In genomic region chrV:1370914-1371313, ce11 we compare ENCODE assay signal across 2 worm cellular contexts.
TF ChIP-seq lines count a peak whose summit lies in the region.

Gene snt-3, minus strand, starts transcription at chrV:1371014.

TF ChIP-seq in whole organism, L4 larva, 104 proteins besides CTCF, POLR2A, EP300 and RAD21:
- TF ChIP-seq aha-1 (tag; lab: Kevin White, UChicago) (peak; percentile 27), lin-1 (GFP tag; IDR thresholded peaks at IDR 0.05; lab: Robert Waterston, UW) (no peak), skn-1 (tag; optimal IDR thresholded peaks at IDR 0.05; lab: Kevin White, UChicago) (no peak), set-16 (GFP tag; IDR thresholded peaks at IDR 0.05; lab: Robert Waterston, UW) (no peak)

TF ChIP-seq in whole organism, mixed stage, embryonic, 35 proteins besides CTCF, POLR2A, EP300 and RAD21:
- TF ChIP-seq ces-1 (GFP tag; optimal IDR thresholded peaks at IDR 0.05; lab: Kevin White, UChicago) = peak; percentile 2
- no peak for TF ChIP-seq M03D4.4 (tag; optimal IDR thresholded peaks at IDR 0.05; lab: Kevin White, UChicago)

Comparison
In these comparisons a context has a peak if more than half of its experiments do, and no peak if none do; other contexts are left out.
1. Of the 12 proteins assayed by ChIP-seq in both whole organism, L4 larva and whole organism, mixed stage, embryonic: peak only in whole organism, L4 larva: none; only in whole organism, mixed stage, embryonic: ces-1; in both: none; in neither: 11.